Worm (Caenorhabditis elegans) whole organism, L2 larva: Measurements from ENCODE around the gene pptr-2.

Experiments
- C34F6.9 ChIP-seq: fragments of 150-350 bp; optimal IDR thresholded peaks from 2 replicates; lab custom pipeline; 2014; ENCODE audit warnings: missing biosample characterization, missing genetic modification characterization
- F13H6.1 ChIP-seq: sonication (generic microtip); optimal IDR thresholded peaks from 2 replicates; lab custom pipeline; 2016; ENCODE audit warnings: missing genetic modification characterization, missing compliant biosample characterization
- R02D3.7 ChIP-seq: fragments of 150-350 bp; optimal IDR thresholded peaks from 2 replicates; lab custom pipeline; 2014; ENCODE audit warnings: missing biosample characterization, missing genetic modification characterization
- Y55F3AM.14 ChIP-seq: fragments of 200-800 bp; sonication (Bioruptor generic); optimal IDR thresholded peaks from 2 replicates; lab custom pipeline; 2018; ENCODE audit warnings: mild to moderate bottlenecking, missing genetic modification characterization, missing compliant biosample characterization
- ZK546.5 ChIP-seq: sonication (generic microtip); optimal IDR thresholded peaks from 2 replicates; lab custom pipeline; 2017; ENCODE audit warnings: missing biosample characterization, missing genetic modification characterization
- alr-1 ChIP-seq: fragments of 150-350 bp; optimal IDR thresholded peaks from 2 replicates; lab custom pipeline; 2014; ENCODE audit warnings: missing biosample characterization, missing genetic modification characterization
- aly-2 ChIP-seq: fragments of 150-350 bp; optimal IDR thresholded peaks from 2 replicates; lab custom pipeline; 2014; ENCODE audit warnings: missing biosample characterization, missing genetic modification characterization
- ama-1 ChIP-seq: fragments of 150-350 bp; optimal IDR thresholded peaks from 2 replicates; lab custom pipeline; 2018; ENCODE audit warnings: inconsistent platforms
- blmp-1 ChIP-seq: sonication (generic microtip); optimal IDR thresholded peaks from 2 replicates; lab custom pipeline; 2017; ENCODE audit warnings: missing genetic modification characterization, mild to moderate bottlenecking, missing compliant biosample characterization, antibody characterized with exemption, moderate library complexity; ENCODE audit not compliant: insufficient read depth
- ceh-16 ChIP-seq: fragments of 150-350 bp; optimal IDR thresholded peaks from 2 replicates; lab custom pipeline; 2014; ENCODE audit warnings: missing biosample characterization, missing genetic modification characterization
- ceh-82 ChIP-seq: fragments of 150-350 bp; optimal IDR thresholded peaks from 2 replicates; lab custom pipeline; 2014; ENCODE audit warnings: missing biosample characterization, missing genetic modification characterization
- crh-2 ChIP-seq: sonication (generic microtip); optimal IDR thresholded peaks from 2 replicates; lab custom pipeline; 2017; ENCODE audit warnings: missing biosample characterization, missing genetic modification characterization
- dmd-4 ChIP-seq: sonication (generic microtip); optimal IDR thresholded peaks from 2 replicates; lab custom pipeline; 2017; ENCODE audit warnings: missing biosample characterization, missing genetic modification characterization
- egl-27 ChIP-seq: sonication (generic microtip); optimal IDR thresholded peaks from 3 replicates; lab custom pipeline; 2017; ENCODE audit warnings: missing biosample characterization, missing genetic modification reagents, missing genetic modification characterization
- elt-1 ChIP-seq: fragments of 150-350 bp; optimal IDR thresholded peaks from 2 replicates; lab custom pipeline; 2014; ENCODE audit warnings: missing biosample characterization, missing genetic modification characterization
- elt-3 ChIP-seq: sonication (generic microtip); optimal IDR thresholded peaks from 2 replicates; lab custom pipeline; 2017; ENCODE audit warnings: missing biosample characterization, missing genetic modification characterization
- fos-1 ChIP-seq: fragments of 150-350 bp; optimal IDR thresholded peaks from 2 replicates; lab custom pipeline; 2014; ENCODE audit warnings: missing biosample characterization, missing genetic modification characterization
- gmeb-1 ChIP-seq: fragments of 150-350 bp; optimal IDR thresholded peaks from 2 replicates; lab custom pipeline; 2014; ENCODE audit warnings: missing biosample characterization, missing genetic modification characterization
- lin-13 ChIP-seq: fragments of 150-350 bp; optimal IDR thresholded peaks from 2 replicates; lab custom pipeline; 2014; ENCODE audit warnings: missing biosample characterization, missing genetic modification reagents, missing genetic modification characterization
- lsy-2 ChIP-seq, 2 experiments: fragments of 150-350 bp in 1 of 2; sonication (generic microtip) in 1 of 2; optimal IDR thresholded peaks; 2 replicates each; lab custom pipeline; 2014 to 2017; ENCODE audit warnings: missing biosample characterization in 2 of 2, missing genetic modification characterization in 2 of 2
- mab-5 ChIP-seq: fragments of 150-350 bp; optimal IDR thresholded peaks from 2 replicates; lab custom pipeline; 2014; ENCODE audit warnings: missing biosample characterization, missing genetic modification characterization
- mbf-1 ChIP-seq: sonication (generic microtip); optimal IDR thresholded peaks from 2 replicates; lab custom pipeline; 2017; ENCODE audit warnings: missing biosample characterization, missing genetic modification characterization
- mdl-1 ChIP-seq, 2 experiments: fragments of 150-350 bp in 1 of 2; sonication (generic microtip) in 1 of 2; optimal IDR thresholded peaks; 2 replicates each; lab custom pipeline; 2017; ENCODE audit warnings: missing biosample characterization in 2 of 2, missing genetic modification characterization in 2 of 2
- nhr-10 ChIP-seq: sonication (generic microtip); optimal IDR thresholded peaks from 2 replicates; lab custom pipeline; 2017; ENCODE audit warnings: missing biosample characterization, missing genetic modification characterization
- nhr-11 ChIP-seq: fragments of 150-350 bp; optimal IDR thresholded peaks from 2 replicates; lab custom pipeline; 2014; ENCODE audit warnings: missing biosample characterization, missing genetic modification characterization
- nhr-129 ChIP-seq: fragments of 150-350 bp; optimal IDR thresholded peaks from 2 replicates; lab custom pipeline; 2014; ENCODE audit warnings: missing biosample characterization, missing genetic modification characterization
- nhr-21 ChIP-seq: fragments of 150-350 bp; optimal IDR thresholded peaks from 2 replicates; lab custom pipeline; 2014; ENCODE audit warnings: missing biosample characterization, missing genetic modification characterization
- nhr-23 ChIP-seq: fragments of 150-350 bp; optimal IDR thresholded peaks from 2 replicates; lab custom pipeline; 2014; ENCODE audit warnings: missing biosample characterization, missing genetic modification reagents, missing genetic modification characterization
- nhr-237 ChIP-seq: fragments of 150-350 bp; optimal IDR thresholded peaks from 2 replicates; lab custom pipeline; 2014; ENCODE audit warnings: missing biosample characterization, missing genetic modification characterization
- nhr-25 ChIP-seq: fragments of 150-350 bp; sonication (generic microtip); optimal IDR thresholded peaks from 3 replicates; lab custom pipeline; 2014; ENCODE audit warnings: missing biosample characterization, missing genetic modification characterization
- nhr-77 ChIP-seq: fragments of 150-350 bp; optimal IDR thresholded peaks from 2 replicates; lab custom pipeline; 2014; ENCODE audit warnings: missing biosample characterization, missing genetic modification characterization
- peb-1 ChIP-seq: fragments of 150-350 bp; optimal IDR thresholded peaks from 2 replicates; lab custom pipeline; 2014; ENCODE audit warnings: missing biosample characterization, missing genetic modification characterization
- sem-4 ChIP-seq: fragments of 150-350 bp; optimal IDR thresholded peaks from 2 replicates; lab custom pipeline; 2014; ENCODE audit warnings: missing biosample characterization, missing genetic modification reagents, missing genetic modification characterization
- skn-1 ChIP-seq: sonication (generic microtip); optimal IDR thresholded peaks from 2 replicates; lab custom pipeline; 2017; ENCODE audit warnings: missing biosample characterization, missing genetic modification characterization
- sma-3 ChIP-seq: sonication (generic microtip); optimal IDR thresholded peaks from 2 replicates; lab custom pipeline; 2016; ENCODE audit warnings: missing genetic modification reagents, missing genetic modification characterization, missing compliant biosample characterization
- sma-9 ChIP-seq, 2 experiments: fragments of 150-350 bp in 1 of 2; sonication (generic microtip) in 1 of 2; optimal IDR thresholded peaks; 2 replicates each; lab custom pipeline; 2014 to 2016; ENCODE audit warnings: missing genetic modification characterization in 2 of 2, mild to moderate bottlenecking in 1 of 2, missing biosample characterization in 1 of 2, missing compliant biosample characterization in 1 of 2, missing genetic modification reagents in 1 of 2, moderate library complexity in 1 of 2
- unc-39 ChIP-seq: fragments of 150-350 bp; optimal IDR thresholded peaks from 2 replicates; lab custom pipeline; 2014; ENCODE audit warnings: missing biosample characterization, missing genetic modification characterization
- unc-55 ChIP-seq: fragments of 150-350 bp; sonication (generic microtip); optimal IDR thresholded peaks from 3 replicates; lab custom pipeline; 2014; ENCODE audit warnings: missing biosample characterization, missing genetic modification reagents, missing genetic modification characterization
- unc-62 ChIP-seq: fragments of 150-350 bp; optimal IDR thresholded peaks from 2 replicates; lab custom pipeline; 2014; ENCODE audit warnings: missing biosample characterization, missing genetic modification reagents, missing genetic modification characterization
- ztf-11 ChIP-seq: sonication (generic microtip); optimal IDR thresholded peaks from 2 replicates; lab custom pipeline; 2017; ENCODE audit warnings: missing biosample characterization, missing genetic modification characterization
- ztf-4 ChIP-seq: fragments of 150-350 bp; optimal IDR thresholded peaks from 2 replicates; lab custom pipeline; 2014; ENCODE audit warnings: missing biosample characterization, missing genetic modification characterization

pptr-2 gene

DNA sequence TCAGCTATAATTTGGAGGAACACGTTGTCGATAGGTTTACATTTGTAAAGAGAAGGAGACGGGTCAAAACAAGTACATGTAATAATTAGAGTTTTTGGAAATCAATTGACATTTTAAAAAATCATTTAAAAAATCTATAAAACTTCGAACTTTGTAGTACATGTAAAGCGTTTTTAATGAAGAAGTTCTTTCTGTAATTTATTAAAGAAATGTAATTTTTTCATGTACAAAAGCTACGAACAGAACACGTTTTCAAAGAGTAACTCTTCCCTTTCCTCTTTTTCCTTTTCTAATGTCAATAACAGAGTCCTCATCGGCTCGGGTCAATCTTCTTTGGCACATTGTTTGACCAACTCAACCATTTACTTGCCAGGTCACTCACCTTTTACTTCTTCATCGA is 9.0 kb upstream of the pptr-2 start, which contains the start of gene C45B11.6:
TSS of gene C45B11.6 (plus strand) at position 301 of the 400 bp plus-strand sequence.
- TF ChIP-seq elt-3 (tag; lab: Kevin White, UChicago) (no peak), alr-1 (tag; lab: Kevin White, UChicago) (no peak), nhr-10 (tag; lab: Kevin White, UChicago) (no peak), egl-27 (tag; lab: Kevin White, UChicago) (no peak), unc-55 (no peak), nhr-129 (tag; lab: Kevin White, UChicago) (no peak), unc-62 (GFP tag; lab: Kevin White, UChicago) (no peak), nhr-77 (no peak), ama-1 (lab: Kevin White, UChicago) (no peak), ceh-82 (tag; lab: Kevin White, UChicago) (no peak), ztf-4 (tag; lab: Kevin White, UChicago) (no peak), sem-4 (tag; lab: Kevin White, UChicago) (no peak), nhr-11 (tag; lab: Kevin White, UChicago) (no peak), C34F6.9 (no peak)

DNA sequence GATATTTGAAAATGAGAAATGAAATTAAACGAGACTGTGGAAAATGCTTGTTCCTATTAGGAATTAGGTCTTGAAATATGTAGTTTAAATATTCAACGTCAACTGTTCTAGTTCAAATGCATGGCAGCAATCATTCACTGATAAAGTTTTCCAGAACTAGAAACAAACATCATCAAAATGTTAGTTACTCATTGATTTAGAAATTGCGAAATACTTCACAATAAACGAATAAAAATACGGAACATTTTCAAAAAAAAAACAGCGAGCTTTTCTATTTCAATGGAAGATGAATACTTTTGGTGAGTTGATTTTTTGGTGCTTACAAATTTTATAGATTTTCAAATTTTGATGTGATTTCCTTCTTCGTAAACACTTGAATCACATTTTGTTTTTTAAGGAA is 7.8 kb upstream of the pptr-2 start, which contains the start of gene C45B11.2:
TSS of gene C45B11.2 (plus strand) at position 173 of the 400 bp plus-strand sequence.
- TF ChIP-seq fos-1 (tag; lab: Kevin White, UChicago), result peak; percentile 37
- peak; percentile 52 for TF ChIP-seq nhr-129 (tag; lab: Kevin White, UChicago)
- TF ChIP-seq peb-1, result no peak

DNA sequence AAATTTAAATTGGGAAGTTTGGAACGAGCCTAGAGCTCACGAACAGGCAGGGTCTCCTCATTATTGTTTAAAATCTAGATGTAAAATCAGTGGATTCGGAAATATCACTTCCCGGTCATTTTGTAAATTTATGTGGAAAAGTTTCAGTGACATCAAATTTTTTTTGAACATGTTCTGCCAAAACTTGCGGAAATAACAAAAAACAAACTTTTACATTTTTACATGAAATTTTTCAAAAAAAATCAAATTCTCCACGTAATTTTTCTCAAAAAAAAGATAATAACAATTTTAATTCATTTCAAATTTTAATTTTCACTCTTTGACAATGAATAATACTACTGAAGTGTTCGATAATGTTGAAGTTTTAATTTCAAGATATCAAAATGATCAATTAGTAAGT is 6.8 kb upstream of the pptr-2 start, which contains the start of gene C45B11.5:
TSS of gene C45B11.5 (plus strand) at position 301 of the 400 bp plus-strand sequence.
- TF ChIP-seq lin-13 (GFP tag; lab: Kevin White, UChicago) (no peak), unc-39 (tag; lab: Kevin White, UChicago) (no peak), skn-1 (tag; lab: Kevin White, UChicago) (no peak), sem-4 (tag; lab: Kevin White, UChicago) (no peak), gmeb-1 (tag; lab: Kevin White, UChicago) (no peak), R02D3.7 (tag; lab: Kevin White, UChicago) (no peak), blmp-1 (tag; lab: Kevin White, UChicago) (no peak), mab-5 (tag; lab: Kevin White, UChicago) (no peak), ztf-11 (tag; lab: Kevin White, UChicago) (no peak), sma-9 (GFP tag; optimal IDR thresholded peaks at IDR 0.05; lab: Kevin White, UChicago) (no peak), sma-9 (tag; optimal IDR thresholded peaks at IDR 0.05; lab: Kevin White, UChicago) (no peak), ceh-16 (tag; lab: Kevin White, UChicago) (no peak), nhr-21 (no peak), dmd-4 (no peak), egl-27 (tag; lab: Kevin White, UChicago) (no peak), elt-3 (tag; lab: Kevin White, UChicago) (no peak), sma-3 (GFP tag; lab: Kevin White, UChicago) (no peak), Y55F3AM.14 (no peak), nhr-129 (tag; lab: Kevin White, UChicago) (no peak)

DNA sequence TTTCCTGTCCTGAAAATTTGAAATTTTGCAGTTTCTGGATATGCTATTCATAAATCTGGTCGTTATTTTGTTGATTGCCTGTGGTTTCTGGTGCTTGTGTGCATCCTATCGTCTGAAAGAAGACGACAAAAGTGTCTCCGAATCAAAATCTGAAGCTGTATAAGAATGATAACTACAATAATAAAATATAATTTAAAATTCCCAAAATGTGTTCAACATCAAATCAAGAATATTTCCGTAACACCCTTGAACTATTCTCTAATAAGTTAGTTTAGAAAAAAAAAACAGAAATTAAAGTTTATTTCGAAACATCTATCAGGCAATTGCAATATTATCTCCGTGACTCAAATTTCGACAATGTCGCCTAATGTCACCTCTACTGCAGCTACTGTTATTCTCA is 5.7 kb upstream of the pptr-2 start, which contains the start of gene C45B11.8:
TSS of gene C45B11.8 (plus strand) at position 301 of the 400 bp plus-strand sequence.
- TF ChIP-seq crh-2 (tag; lab: Kevin White, UChicago), result no peak

ce11 chrV:11040020-11040419 is 5.3 kb upstream of the pptr-2 start, which contains the start of gene C45B11.9:
TSS of gene C45B11.9 (plus strand) at chrV:11040320.
- no peak for TF ChIP-seq nhr-23

- TF ChIP-seq Y55F3AM.14, result peak; percentile 37
- no peak for TF ChIP-seq ztf-4 (tag; lab: Kevin White, UChicago)
- no peak for TF ChIP-seq peb-1
- TF ChIP-seq R02D3.7 (tag; lab: Kevin White, UChicago), result no peak
- peak; percentile 38 to 85 for TF ChIP-seq lsy-2 (tag; optimal IDR thresholded peaks at IDR 0.05; lab: Kevin White, UChicago)
- no peak for TF ChIP-seq mbf-1 (tag; lab: Kevin White, UChicago)
- TF ChIP-seq nhr-25 (tag; lab: Kevin White, UChicago), result peak; percentile 76
- TF ChIP-seq lin-13 (GFP tag; lab: Kevin White, UChicago), result peak; percentile 84
- no peak for TF ChIP-seq aly-2 (tag; lab: Kevin White, UChicago)
- peak; percentile 39 for TF ChIP-seq nhr-21
- no peak for TF ChIP-seq unc-62 (GFP tag; lab: Kevin White, UChicago)
- no peak for TF ChIP-seq elt-3 (tag; lab: Kevin White, UChicago)
- TF ChIP-seq nhr-11 (tag; lab: Kevin White, UChicago), result no peak
- TF ChIP-seq elt-1, result no peak
- TF ChIP-seq sma-3 (GFP tag; lab: Kevin White, UChicago), result peak; percentile 93
- TF ChIP-seq ZK546.5 (tag; lab: Kevin White, UChicago), result no peak
- TF ChIP-seq nhr-23, result no peak
- no peak for TF ChIP-seq nhr-237
- TF ChIP-seq skn-1 (tag; lab: Kevin White, UChicago), result no peak
- TF ChIP-seq mab-5 (tag; lab: Kevin White, UChicago), result no peak
- TF ChIP-seq F13H6.1, result peak; percentile 81
- TF ChIP-seq mdl-1 (tag; optimal IDR thresholded peaks at IDR 0.05; lab: Kevin White, UChicago), result no peak
- no peak for TF ChIP-seq nhr-77
These were observed 4.7 kb upstream of the pptr-2 start, which contains the start of gene pak-2 for ce11 chrV:11039379-11039954. TSS of gene pak-2 (minus strand) at chrV:11039429.
